1 fruit fly cellular context compared by ENCODE assay signal in genomic region chr3L:2475564-2476260, dm6.
TF ChIP-seq lines count a peak whose summit lies in the region.

TSS of gene CG16762 (minus strand) at chr3L:2475614.

TF ChIP-seq in whole organism, embryonic, 481 proteins besides CTCF, POLR2A, EP300 and RAD21 (continued from another document):
- TF ChIP-seq zf30C (GFP tag; optimal IDR thresholded peaks at IDR 0.05; lab: Kevin White, UChicago) = no peak
- TF ChIP-seq CG8388 (GFP tag; optimal IDR thresholded peaks at IDR 0.05; lab: Kevin White, UChicago) = peak; percentile 30
- TF ChIP-seq CG7987 (GFP tag; optimal IDR thresholded peaks at IDR 0.05; lab: Kevin White, UChicago) = peak; percentile 86
- TF ChIP-seq CG18764 (GFP tag; optimal IDR thresholded peaks at IDR 0.05; lab: Kevin White, UChicago) = peak; percentile 69
- peak; percentile 21 for TF ChIP-seq Mes4 (GFP tag; optimal IDR thresholded peaks at IDR 0.05; lab: Kevin White, UChicago)
- TF ChIP-seq CG6854 (GFP tag; optimal IDR thresholded peaks at IDR 0.05; lab: Kevin White, UChicago) = peak; percentile 34
- peak; percentile 20 for TF ChIP-seq Camta (GFP tag; optimal IDR thresholded peaks at IDR 0.05; lab: Kevin White, UChicago)
- TF ChIP-seq repo (GFP tag; optimal IDR thresholded peaks at IDR 0.05; lab: Kevin White, UChicago) = peak; percentile 33
- TF ChIP-seq CG15601 (tag; optimal IDR thresholded peaks at IDR 0.05; lab: Kevin White, UChicago) = peak; percentile 77
- peak; percentile 37 for TF ChIP-seq Hey (tag; optimal IDR thresholded peaks at IDR 0.05; lab: Kevin White, UChicago)
- TF ChIP-seq Sry-β (GFP tag; optimal IDR thresholded peaks at IDR 0.05; lab: Kevin White, UChicago) = peak; percentile 38
- peak; percentile 79 for TF ChIP-seq CG12071 (GFP tag; optimal IDR thresholded peaks at IDR 0.05; lab: Kevin White, UChicago)
- peak; percentile 70 for TF ChIP-seq CG6254 (GFP tag; optimal IDR thresholded peaks at IDR 0.05; lab: Kevin White, UChicago)
- TF ChIP-seq Lhr (GFP tag; optimal IDR thresholded peaks at IDR 0.05; lab: Kevin White, UChicago) = peak; percentile 47
- TF ChIP-seq CG1647 (GFP tag; optimal IDR thresholded peaks at IDR 0.05; lab: Kevin White, UChicago) = peak; percentile 58
- TF ChIP-seq nmo (GFP tag; optimal IDR thresholded peaks at IDR 0.05; lab: Kevin White, UChicago) = peak; percentile 19
- TF ChIP-seq CG5953 (GFP tag; IDR thresholded peaks at IDR 0.05; lab: Robert Waterston, UW) = 0 out of 2 replicates have a peak, but pooled peaks have one; percentile 15
- peak; percentile 59 for TF ChIP-seq unpg (GFP tag; optimal IDR thresholded peaks at IDR 0.05; lab: Kevin White, UChicago)
- TF ChIP-seq HHEX (GFP tag; optimal IDR thresholded peaks at IDR 0.05; lab: Kevin White, UChicago) = peak; percentile 71
- no peak for TF ChIP-seq CG1602 (GFP tag; optimal IDR thresholded peaks at IDR 0.05; lab: Kevin White, UChicago)
- TF ChIP-seq rib (GFP tag; IDR thresholded peaks at IDR 0.05; lab: Robert Waterston, UW) = peak; percentile 19; the same call in 1 of the 2 replicates
- TF ChIP-seq CG30020 (tag; optimal IDR thresholded peaks at IDR 0.05; lab: Kevin White, UChicago) = no peak
- peak; percentile 25 for TF ChIP-seq CG12391 (tag; optimal IDR thresholded peaks at IDR 0.05; lab: Kevin White, UChicago)
- peak; percentile 43 for TF ChIP-seq CG2712 (tag; optimal IDR thresholded peaks at IDR 0.05; lab: Kevin White, UChicago)
- TF ChIP-seq CG7963 (GFP tag; IDR thresholded peaks at IDR 0.05; lab: Robert Waterston, UW; ENCODE audit: partially characterized antibody) = no peak
- peak; percentile 65 for TF ChIP-seq trh (GFP tag; optimal IDR thresholded peaks at IDR 0.05; lab: Kevin White, UChicago)
- TF ChIP-seq sens (GFP tag; lab: Kevin White, UChicago) = peak; percentile 94
- TF ChIP-seq CG10267 (tag; optimal IDR thresholded peaks at IDR 0.05; lab: Kevin White, UChicago) = peak; percentile 8
- no peak for TF ChIP-seq CG7357 (GFP tag; IDR thresholded peaks at IDR 0.05; lab: Robert Waterston, UW)
- TF ChIP-seq Lim3 (GFP tag; IDR thresholded peaks at IDR 0.05; lab: Robert Waterston, UW) = no peak
- peak; percentile 76 for TF ChIP-seq BtbVII (GFP tag; optimal IDR thresholded peaks at IDR 0.05; lab: Kevin White, UChicago)
TF ChIP-seq in whole organism, embryonic: peak in this region for 226.
